Fruit fly (Drosophila melanogaster) whole organism, embryonic: Measurements from ENCODE around the gene CG15249.

Experiments
- Blimp-1 ChIP-seq: fragments of 200-800 bp; sonication (Bioruptor generic); optimal IDR thresholded peaks from 3 replicates; lab custom pipeline; 2018; ENCODE audit warnings: missing biosample characterization, missing genetic modification characterization, mild to moderate bottlenecking, moderate library complexity, missing genetic modification reagents
- CG10366 ChIP-seq: fragments of 200-800 bp; sonication (Bioruptor generic); IDR thresholded peaks from 2 replicates; pipeline ENCODE4 v1.3.6; 2022; ENCODE audit warnings: missing biosample characterization, missing genetic modification characterization
- CG10462 ChIP-seq: fragments of 200-800 bp; sonication (Bioruptor generic); optimal IDR thresholded peaks from 2 replicates; lab custom pipeline; 2016; ENCODE audit warnings: missing biosample characterization, missing genetic modification characterization
- CG10654 ChIP-seq: fragments of 200-800 bp; sonication (Bioruptor generic); optimal IDR thresholded peaks from 2 replicates; lab custom pipeline; 2016; ENCODE audit warnings: missing biosample characterization, missing genetic modification characterization
- CG11247 ChIP-seq: fragments of 200-800 bp; sonication (Bioruptor generic); IDR thresholded peaks from 2 replicates; pipeline ENCODE4 v1.3.6; 2022; ENCODE audit warnings: missing biosample characterization, missing genetic modification characterization
- CG12299 ChIP-seq: fragments of 200-800 bp; sonication (Bioruptor generic); optimal IDR thresholded peaks from 2 replicates; lab custom pipeline; 2018; ENCODE audit warnings: missing biosample characterization, mild to moderate bottlenecking, missing genetic modification characterization
- CG13775 ChIP-seq: fragments of 200-800 bp; sonication (Bioruptor generic); optimal IDR thresholded peaks from 3 replicates; lab custom pipeline; 2017; ENCODE audit warnings: missing biosample characterization, mild to moderate bottlenecking, missing genetic modification characterization
- CG14441 ChIP-seq: fragments of 200-800 bp; sonication (Bioruptor generic); IDR thresholded peaks from 2 replicates; pipeline ENCODE4 v1.3.6; 2022; ENCODE audit warnings: missing biosample characterization, missing genetic modification characterization
- CG17361 ChIP-seq: fragments of 200-800 bp; sonication (Bioruptor generic); IDR thresholded peaks from 3 replicates; pipeline ENCODE4 v1.3.6; 2022; ENCODE audit warnings: missing biosample characterization, missing genetic modification characterization
- CG18262 ChIP-seq: fragments of 200-800 bp; optimal IDR thresholded peaks from 3 replicates; lab custom pipeline; 2019; ENCODE audit warnings: missing biosample characterization, mild to moderate bottlenecking, missing genetic modification characterization, moderate library complexity
- CG2875 ChIP-seq: fragments of 200-800 bp; sonication (Bioruptor generic); optimal IDR thresholded peaks from 2 replicates; lab custom pipeline; 2017; ENCODE audit warnings: missing biosample characterization, mild to moderate bottlenecking, missing genetic modification characterization, missing genetic modification reagents
- CG31441 ChIP-seq: fragments of 200-800 bp; sonication (Bioruptor generic); IDR thresholded peaks from 2 replicates; pipeline ENCODE4 v1.3.6; 2022; ENCODE audit warnings: missing biosample characterization, missing genetic modification characterization
- CG3163 ChIP-seq: fragments of 200-800 bp; sonication (Bioruptor generic); optimal IDR thresholded peaks from 3 replicates; lab custom pipeline; 2016; ENCODE audit warnings: missing biosample characterization, missing genetic modification characterization
- CG3407 ChIP-seq: fragments of 200-800 bp; sonication (Bioruptor generic); optimal IDR thresholded peaks from 2 replicates; lab custom pipeline; 2018; ENCODE audit warnings: missing biosample characterization, mild to moderate bottlenecking, missing genetic modification characterization
- CG4328 ChIP-seq: fragments of 200-800 bp; sonication (Bioruptor generic); optimal IDR thresholded peaks from 3 replicates; lab custom pipeline; 2017; ENCODE audit warnings: missing biosample characterization, missing genetic modification reagents, missing genetic modification characterization
- CG5180 ChIP-seq: fragments of 200-800 bp; sonication (Bioruptor generic); optimal IDR thresholded peaks from 3 replicates; lab custom pipeline; 2017; ENCODE audit warnings: missing biosample characterization, missing genetic modification characterization, mild to moderate bottlenecking, moderate library complexity, missing genetic modification reagents
- CG6654 ChIP-seq: fragments of 200-800 bp; sonication (Bioruptor generic); optimal IDR thresholded peaks from 2 replicates; lab custom pipeline; 2017; ENCODE audit warnings: missing biosample characterization, mild to moderate bottlenecking, missing genetic modification characterization
- CG6689 ChIP-seq: fragments of 200-800 bp; sonication (Bioruptor generic); IDR thresholded peaks from 2 replicates; pipeline ENCODE4 v1.3.6; 2022; ENCODE audit warnings: missing biosample characterization, missing genetic modification characterization
- CG6854 ChIP-seq: fragments of 200-800 bp; sonication (Bioruptor generic); optimal IDR thresholded peaks from 3 replicates; lab custom pipeline; 2017; ENCODE audit warnings: missing biosample characterization, mild to moderate bottlenecking, missing genetic modification characterization
- CG7556 ChIP-seq: fragments of 200-800 bp; sonication (Bioruptor generic); optimal IDR thresholded peaks from 2 replicates; lab custom pipeline; 2017; ENCODE audit warnings: missing biosample characterization, mild to moderate bottlenecking, missing genetic modification characterization
- CG8388 ChIP-seq: fragments of 200-800 bp; sonication (Bioruptor generic); optimal IDR thresholded peaks from 2 replicates; lab custom pipeline; 2019; ENCODE audit warnings: missing biosample characterization, mild to moderate bottlenecking, missing genetic modification characterization, moderate library complexity
- CG9727 ChIP-seq: fragments of 200-800 bp; sonication (Bioruptor generic); optimal IDR thresholded peaks from 3 replicates; lab custom pipeline; 2017; ENCODE audit warnings: missing biosample characterization, mild to moderate bottlenecking, missing genetic modification characterization
- D ChIP-seq, 2 experiments: fragments of 200-800 bp in 1 of 2; fragments of >200 bp in 1 of 2; sonication (Bioruptor generic) in 1 of 2; optimal IDR thresholded peaks; 2 replicates in 1 of 2; 3 replicates in 1 of 2; lab custom pipeline; 2017; ENCODE audit warnings: mild to moderate bottlenecking in 1 of 2, missing biosample characterization in 1 of 2, missing genetic modification characterization in 1 of 2, missing genetic modification reagents in 1 of 2
- Hr78 ChIP-seq, 2 experiments: fragments of 200-800 bp in 1 of 2; fragments of >200 bp in 1 of 2; sonication (Bioruptor generic) in 1 of 2; optimal IDR thresholded peaks; 2 replicates each; lab custom pipeline; 2017 to 2019; ENCODE audit warnings: missing biosample characterization in 2 of 2, missing genetic modification characterization in 2 of 2, mild to moderate bottlenecking in 1 of 2, moderate library complexity in 1 of 2
- Meics ChIP-seq: fragments of 200-800 bp; sonication (Bioruptor generic); optimal IDR thresholded peaks from 2 replicates; lab custom pipeline; 2017; ENCODE audit warnings: missing biosample characterization, mild to moderate bottlenecking, missing genetic modification characterization
- Sox100B ChIP-seq: fragments of 200-800 bp; sonication (Bioruptor generic); optimal IDR thresholded peaks from 3 replicates; lab custom pipeline; 2018; ENCODE audit warnings: missing biosample characterization, mild to moderate bottlenecking, missing genetic modification characterization
- Sry-β ChIP-seq: fragments of 200-800 bp; sonication (Bioruptor generic); optimal IDR thresholded peaks from 2 replicates; lab custom pipeline; 2018; ENCODE audit warnings: missing biosample characterization, mild to moderate bottlenecking, missing genetic modification characterization, moderate library complexity
- Sry-δ ChIP-seq: fragments of 200-800 bp; sonication (Bioruptor generic); optimal IDR thresholded peaks from 2 replicates; lab custom pipeline; 2016; ENCODE audit warnings: missing biosample characterization, missing genetic modification characterization
- bsh ChIP-seq, 2 experiments: fragments of 200-800 bp; sonication (Bioruptor generic); optimal IDR thresholded peaks; 2 replicates each; lab custom pipeline; 2017 to 2018; ENCODE audit warnings: mild to moderate bottlenecking in 2 of 2, missing biosample characterization in 2 of 2, missing genetic modification characterization in 2 of 2, moderate library complexity in 1 of 2
- cad ChIP-seq: fragments of >200 bp; optimal IDR thresholded peaks from 2 replicates; lab custom pipeline; 2017; ENCODE audit warnings: missing biosample characterization, missing genetic modification characterization
- dm ChIP-seq: fragments of 200-800 bp; sonication (Bioruptor generic); optimal IDR thresholded peaks from 3 replicates; lab custom pipeline; 2016; ENCODE audit warnings: missing biosample characterization, missing genetic modification characterization
- esg ChIP-seq: fragments of 200-800 bp; sonication (Bioruptor generic); conservative IDR thresholded peaks from 2 replicates; pipeline ENCODE4 v1.3.6; 2022; ENCODE audit warnings: missing biosample characterization, missing genetic modification characterization
- gcm ChIP-seq: fragments of 200-800 bp; sonication (Bioruptor generic); optimal IDR thresholded peaks from 2 replicates; lab custom pipeline; 2019; ENCODE audit warnings: missing biosample characterization, mild to moderate bottlenecking, missing genetic modification characterization, moderate library complexity
- gem ChIP-seq: fragments of 200-800 bp; sonication (Bioruptor generic); optimal IDR thresholded peaks from 2 replicates; lab custom pipeline; 2019; ENCODE audit warnings: missing biosample characterization, mild to moderate bottlenecking, missing genetic modification characterization, moderate library complexity
- grau ChIP-seq: fragments of 200-800 bp; optimal IDR thresholded peaks from 3 replicates; lab custom pipeline; 2019; ENCODE audit warnings: missing biosample characterization, mild to moderate bottlenecking, missing genetic modification characterization, moderate library complexity
- grn ChIP-seq: fragments of 200-800 bp; sonication (Bioruptor generic); optimal IDR thresholded peaks from 3 replicates; lab custom pipeline; 2017; ENCODE audit warnings: missing biosample characterization, missing genetic modification characterization
- gt ChIP-seq: fragments of 200-800 bp; sonication (Bioruptor generic); IDR thresholded peaks from 2 replicates; pipeline ENCODE4 v1.3.6; 2022; ENCODE audit warnings: missing biosample characterization, missing genetic modification characterization
- lab ChIP-seq: fragments of 200-800 bp; sonication (Bioruptor generic); optimal IDR thresholded peaks from 3 replicates; lab custom pipeline; 2017; ENCODE audit warnings: missing biosample characterization, missing genetic modification characterization, mild to moderate bottlenecking, moderate library complexity, missing genetic modification reagents
- lola ChIP-seq, 3 experiments: fragments of >200 bp in 2 of 3; fragments of 200-800 bp in 1 of 3; sonication (Bioruptor generic) in 1 of 3; optimal IDR thresholded peaks; 2 replicates each; lab custom pipeline; 2017 to 2019; ENCODE audit warnings: missing biosample characterization in 3 of 3, missing genetic modification characterization in 3 of 3, mild to moderate bottlenecking in 1 of 3, moderate library complexity in 1 of 3
- nom ChIP-seq: fragments of 200-800 bp; sonication (Bioruptor generic); optimal IDR thresholded peaks from 2 replicates; lab custom pipeline; 2017; ENCODE audit warnings: missing biosample characterization, missing genetic modification characterization, mild to moderate bottlenecking, moderate library complexity, missing genetic modification reagents
- oc ChIP-seq: fragments of 200-800 bp; sonication (Bioruptor generic); optimal IDR thresholded peaks from 2 replicates; lab custom pipeline; 2018; ENCODE audit warnings: missing biosample characterization, mild to moderate bottlenecking, missing genetic modification characterization, moderate library complexity
- sens-2 ChIP-seq: fragments of 200-800 bp; sonication (Bioruptor generic); IDR thresholded peaks from 2 replicates; pipeline ENCODE4 v1.3.6; 2022; ENCODE audit warnings: missing biosample characterization, missing genetic modification characterization
- seq ChIP-seq: fragments of 200-800 bp; sonication (Bioruptor generic); IDR thresholded peaks from 2 replicates; pipeline ENCODE4 v1.3.6; 2022; ENCODE audit warnings: missing biosample characterization, missing genetic modification characterization
- so ChIP-seq: fragments of 200-800 bp; sonication (Bioruptor generic); IDR thresholded peaks from 3 replicates; pipeline ENCODE4 v1.3.6; 2022; ENCODE audit warnings: missing biosample characterization, missing genetic modification characterization
- sqz ChIP-seq: fragments of 200-800 bp; sonication (Bioruptor generic); optimal IDR thresholded peaks from 3 replicates; lab custom pipeline; 2018; ENCODE audit warnings: missing biosample characterization, mild to moderate bottlenecking, missing genetic modification characterization
- tap ChIP-seq: fragments of 200-800 bp; optimal IDR thresholded peaks from 3 replicates; lab custom pipeline; 2019; ENCODE audit warnings: missing biosample characterization, mild to moderate bottlenecking, missing genetic modification characterization, moderate library complexity
- tio ChIP-seq: fragments of 200-800 bp; sonication (Bioruptor generic); optimal IDR thresholded peaks from 2 replicates; lab custom pipeline; 2017; ENCODE audit warnings: missing biosample characterization, missing genetic modification characterization, inconsistent platforms
- trem ChIP-seq: fragments of 200-800 bp; optimal IDR thresholded peaks from 3 replicates; lab custom pipeline; 2019; ENCODE audit warnings: missing biosample characterization, mild to moderate bottlenecking, missing genetic modification characterization, moderate library complexity

Gene CG15249

dm6 chrX:9899535-9900179, at the start of gene CG15249:
Gene CG15249 (minus strand): TSS chrX:9899585.
- TF ChIP-seq lola (GFP tag; optimal IDR thresholded peaks at IDR 0.05; lab: Kevin White, UChicago) (peak in 1 of 3 experiments; percentile 64), CG5180 (GFP tag; lab: Kevin White, UChicago) (peak; percentile 32), grn (GFP tag; lab: Kevin White, UChicago) (no peak), CG10462 (GFP tag; lab: Kevin White, UChicago) (no peak), tap (tag; lab: Kevin White, UChicago) (peak; percentile 50), nom (GFP tag; lab: Kevin White, UChicago) (no peak), grau (tag; lab: Kevin White, UChicago) (peak; percentile 76), cad (GFP tag; lab: Kevin White, UChicago) (no peak), CG2875 (peak; percentile 27), CG7556 (GFP tag; lab: Kevin White, UChicago) (peak; percentile 77), CG14441 (GFP tag; lab: Robert Waterston, UW) (no peak), Hr78 (GFP tag; optimal IDR thresholded peaks at IDR 0.05; lab: Kevin White, UChicago) (peak in 1 of 2 experiments; percentile 8), oc (peak; percentile 24), D (optimal IDR thresholded peaks at IDR 0.05; lab: Kevin White, UChicago) (no peak), D (GFP tag; optimal IDR thresholded peaks at IDR 0.05; lab: Kevin White, UChicago) (peak; percentile 56), CG9727 (GFP tag; lab: Kevin White, UChicago) (peak; percentile 5), trem (tag; lab: Kevin White, UChicago) (peak; percentile 4), CG18262 (peak; percentile 84), lab (peak; percentile 44), gcm (GFP tag; lab: Kevin White, UChicago) (peak; percentile 46), CG13775 (GFP tag; lab: Kevin White, UChicago) (peak; percentile 19), CG6654 (peak; percentile 20), tio (GFP tag; lab: Kevin White, UChicago) (no peak), esg (peak; percentile 30; the same call in 1 of the 2 replicates), gt (GFP tag; lab: Robert Waterston, UW) (no peak), Sry-δ (no peak), CG10366 (peak; percentile 21; the same call in 1 of the 2 replicates), CG4328 (GFP tag; lab: Kevin White, UChicago) (peak; percentile 42), sqz (GFP tag; lab: Kevin White, UChicago) (peak; percentile 24), so (GFP tag; lab: Robert Waterston, UW) (peak; percentile 49; the same call in 1 of the 3 replicates), seq (GFP tag; lab: Robert Waterston, UW) (peak; percentile 38; the same call in 1 of the 2 replicates), dm (GFP tag; lab: Kevin White, UChicago) (no peak), CG10654 (GFP tag; lab: Kevin White, UChicago) (peak; percentile 2), sens-2 (GFP tag; lab: Robert Waterston, UW) (no peak), Sox100B (peak; percentile 84), Meics (GFP tag; lab: Kevin White, UChicago) (peak; percentile 42), Sry-β (GFP tag; lab: Kevin White, UChicago) (no peak), Blimp-1 (GFP tag; lab: Kevin White, UChicago) (peak; percentile 66), CG3163 (GFP tag; lab: Kevin White, UChicago) (no peak), gem (tag; lab: Kevin White, UChicago) (peak; percentile 79), CG8388 (GFP tag; lab: Kevin White, UChicago) (peak; percentile 28), CG3407 (GFP tag; lab: Kevin White, UChicago) (peak; percentile 29), CG11247 (GFP tag; lab: Robert Waterston, UW) (no peak), CG6854 (GFP tag; lab: Kevin White, UChicago) (no peak), CG17361 (peak; percentile 82), CG6689 (GFP tag; lab: Robert Waterston, UW) (0 out of 2 replicates have a peak, but pooled peaks have one; percentile 35), CG12299 (tag; lab: Kevin White, UChicago) (peak; percentile 34), bsh (GFP tag; optimal IDR thresholded peaks at IDR 0.05; lab: Kevin White, UChicago) (peak; percentile 38 to 69), CG31441 (GFP tag; lab: Robert Waterston, UW) (peak; percentile 76)
